Worm (Caenorhabditis elegans): ENCODE data around the gene glod-4.

- TF ChIP-seq lsy-2 (tag; optimal IDR thresholded peaks at IDR 0.05) (no peak), aha-1 (tag) (no peak), zag-1 (tag; optimal IDR thresholded peaks at IDR 0.05) (no peak), ceh-82 (tag; optimal IDR thresholded peaks at IDR 0.05) (no peak), dve-1 (tag; optimal IDR thresholded peaks at IDR 0.05; ENCODE audit: insufficient read depth) (no peak), mxl-2 (GFP tag; conservative IDR thresholded peaks at IDR 0.05) (no peak), arid-1 (GFP tag; conservative IDR thresholded peaks at IDR 0.05) (no peak), ztf-11 (tag; optimal IDR thresholded peaks at IDR 0.05) (no peak), nhr-76 (tag; optimal IDR thresholded peaks at IDR 0.05) (no peak), pqm-1 (tag; optimal IDR thresholded peaks at IDR 0.05) (no peak)
These were observed 13.3 kb downstream of the glod-4 start, which contains the start of gene rnf-5 for ce11 chrIII:4166745-4167144.
